Fruit fly (Drosophila melanogaster) ovary, adult (tissue): ENCODE data around the gene ey.

ENCODE experiments used
- CG17801 ChIP-seq: fragments of 200-800 bp; optimal IDR thresholded peaks from 2 replicates; lab custom pipeline; 2019; ENCODE audit warnings: missing biosample characterization, mild to moderate bottlenecking, missing genetic modification characterization, moderate library complexity; ENCODE audit not compliant: partially characterized antibody

ey gene

dm6 chr4:709730-710129 is 12.2 kb downstream of the ey start:
- no peak for TF ChIP-seq CG17801 (GFP tag; lab: Kevin White, UChicago)

- no peak for TF ChIP-seq CG17801 (GFP tag; lab: Kevin White, UChicago)
Measured at dm6 chr4:712897-713296, 15.4 kb downstream of the ey start.

dm6 chr4:718614-719013 is 21.1 kb downstream of the ey start:
- TF ChIP-seq CG17801 (GFP tag; lab: Kevin White, UChicago), result no peak

- TF ChIP-seq CG17801 (GFP tag; lab: Kevin White, UChicago), result no peak
Measured at dm6 chr4:721774-722173, 24.3 kb downstream of the ey start.

- no peak for TF ChIP-seq CG17801 (GFP tag; lab: Kevin White, UChicago)
Measured at dm6 chr4:722319-722718, 24.8 kb downstream of the ey start.

dm6 chr4:722904-723303 is 25.4 kb downstream of the ey start:
- no peak for TF ChIP-seq CG17801 (GFP tag; lab: Kevin White, UChicago)

dm6 chr4:724140-724539 is 26.7 kb downstream of the ey start, which contains the start of gene bt:
Gene bt (plus strand): TSS chr4:724400.
- TF ChIP-seq CG17801 (GFP tag; lab: Kevin White, UChicago), result no peak

dm6 chr4:725085-725484 is 27.6 kb downstream of the ey start:
- no peak for TF ChIP-seq CG17801 (GFP tag; lab: Kevin White, UChicago)
